Fruit fly (Drosophila melanogaster): Measurements from ENCODE around the gene Tspo.

Gene Tspo

DNA sequence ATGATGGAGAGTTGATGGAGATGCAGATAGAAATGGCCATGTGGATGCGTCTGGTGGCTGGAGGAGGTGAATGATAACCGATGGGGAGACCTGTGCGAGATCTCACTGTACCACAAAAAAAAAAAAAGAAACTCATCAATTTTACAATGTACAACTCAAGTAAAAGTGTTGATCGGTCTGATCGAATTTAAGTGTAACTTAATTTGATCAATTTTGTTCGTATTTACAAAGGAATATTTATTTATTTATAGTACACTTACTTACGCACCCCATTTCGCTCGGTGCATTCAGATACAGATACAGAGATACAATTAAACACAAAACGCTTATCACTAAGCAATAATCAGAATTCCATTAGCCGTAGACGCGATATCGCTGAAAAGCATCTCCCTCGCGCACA is 36.7 kb upstream of the Tspo start (continued):
- no peak for TF ChIP-seq CG17912 (GFP tag; optimal IDR thresholded peaks at IDR 0.05)
- no peak for TF ChIP-seq Fer1 (GFP tag; optimal IDR thresholded peaks at IDR 0.05)
- TF ChIP-seq gro (GFP tag; optimal IDR thresholded peaks at IDR 0.05): no peak
- TF ChIP-seq CG13296 (GFP tag; optimal IDR thresholded peaks at IDR 0.05): no peak
- TF ChIP-seq CG6689 (GFP tag; IDR thresholded peaks at IDR 0.05): peak; percentile 70
- TF ChIP-seq CG8359 (GFP tag; optimal IDR thresholded peaks at IDR 0.05; ENCODE audit: borderline replicate concordance): peak; percentile 45
- TF ChIP-seq onecut (GFP tag; IDR thresholded peaks at IDR 0.05): peak; percentile 22; the same call in 1 of the 2 replicates
- no peak for TF ChIP-seq vnd (GFP tag; IDR thresholded peaks at IDR 0.05; ENCODE audit: partially characterized antibody)
- peak; percentile 54; the same call in 1 of the 2 replicates for TF ChIP-seq CG14441 (GFP tag; IDR thresholded peaks at IDR 0.05)
- peak; percentile 22 for TF ChIP-seq org-1 (GFP tag; optimal IDR thresholded peaks at IDR 0.05)
- no peak for TF ChIP-seq yki (optimal IDR thresholded peaks at IDR 0.05)
- no peak for TF ChIP-seq Side (GFP tag; optimal IDR thresholded peaks at IDR 0.05)
- peak; percentile 65 for TF ChIP-seq Ssrp (tag; optimal IDR thresholded peaks at IDR 0.05)
- TF ChIP-seq CG11456 (GFP tag; IDR thresholded peaks at IDR 0.05): no peak
- no peak for TF ChIP-seq rib (GFP tag; IDR thresholded peaks at IDR 0.05)
- TF ChIP-seq Vsx1 (GFP tag; optimal IDR thresholded peaks at IDR 0.05): peak; percentile 33
- no peak for TF ChIP-seq CG8281 (tag; optimal IDR thresholded peaks at IDR 0.05)
- no peak for TF ChIP-seq br (optimal IDR thresholded peaks at IDR 0.05)
- TF ChIP-seq kni (GFP tag; optimal IDR thresholded peaks at IDR 0.05): no peak
- no peak for TF ChIP-seq CG31365 (tag; optimal IDR thresholded peaks at IDR 0.05)
- TF ChIP-seq CG34422 (GFP tag; IDR thresholded peaks at IDR 0.05): 0 out of 3 replicates have a peak, but pooled peaks have one; percentile 24
- TF ChIP-seq CG6791 (GFP tag; IDR thresholded peaks at IDR 0.05; ENCODE audit: partially characterized antibody): no peak
- no peak for TF ChIP-seq CG13123 (GFP tag; optimal IDR thresholded peaks at IDR 0.05)
- TF ChIP-seq CG3995 (GFP tag; optimal IDR thresholded peaks at IDR 0.05): no peak
- no peak for TF ChIP-seq Atf3 (GFP tag; optimal IDR thresholded peaks at IDR 0.05)
- 0 out of 2 replicates have a peak, but pooled peaks have one; percentile 10 for TF ChIP-seq CG11696 (GFP tag; IDR thresholded peaks at IDR 0.05)
- TF ChIP-seq so (GFP tag; IDR thresholded peaks at IDR 0.05): no peak; the same call in 2 of the 3 replicates
- TF ChIP-seq Hr3 (GFP tag; optimal IDR thresholded peaks at IDR 0.05): peak; percentile 50
- TF ChIP-seq BEAF-32 (GFP tag; optimal IDR thresholded peaks at IDR 0.05): no peak
- no peak for TF ChIP-seq Hey (tag; optimal IDR thresholded peaks at IDR 0.05)
- TF ChIP-seq exex (tag; optimal IDR thresholded peaks at IDR 0.05): no peak
- TF ChIP-seq gcm (GFP tag; optimal IDR thresholded peaks at IDR 0.05): peak; percentile 33
- no peak for TF ChIP-seq luna (GFP tag; optimal IDR thresholded peaks at IDR 0.05)
- TF ChIP-seq CG12299 (tag; optimal IDR thresholded peaks at IDR 0.05): no peak
- TF ChIP-seq fd102C (GFP tag; optimal IDR thresholded peaks at IDR 0.05): peak; percentile 34
- no peak for TF ChIP-seq h (optimal IDR thresholded peaks at IDR 0.05)
- TF ChIP-seq CG7786 (GFP tag; optimal IDR thresholded peaks at IDR 0.05): no peak
- no peak for TF ChIP-seq mam (GFP tag; optimal IDR thresholded peaks at IDR 0.05)
- no peak for TF ChIP-seq CG17568 (GFP tag; optimal IDR thresholded peaks at IDR 0.05)
- TF ChIP-seq Bgb (GFP tag; IDR thresholded peaks at IDR 0.05; ENCODE audit: partially characterized antibody): no peak
- TF ChIP-seq HLHmδ (GFP tag; optimal IDR thresholded peaks at IDR 0.05): no peak
- TF ChIP-seq dati (GFP tag; IDR thresholded peaks at IDR 0.05): peak; percentile 48; the same call in 1 of the 2 replicates
- TF ChIP-seq Gug (GFP tag; IDR thresholded peaks at IDR 0.05): peak; percentile 37; the same call in 1 of the 4 replicates
- peak; percentile 42 for TF ChIP-seq Fer3 (tag; optimal IDR thresholded peaks at IDR 0.05)
- no peak for TF ChIP-seq dm (GFP tag; optimal IDR thresholded peaks at IDR 0.05)
- TF ChIP-seq ems (GFP tag; optimal IDR thresholded peaks at IDR 0.05): peak; percentile 39
- TF ChIP-seq Sry-β (GFP tag; optimal IDR thresholded peaks at IDR 0.05): no peak
- no peak for TF ChIP-seq CG7271 (tag; optimal IDR thresholded peaks at IDR 0.05)
- no peak for TF ChIP-seq CG14860 (GFP tag; IDR thresholded peaks at IDR 0.05; ENCODE audit: partially characterized antibody)
- no peak for TF ChIP-seq CG9876 (GFP tag; optimal IDR thresholded peaks at IDR 0.05)
- 0 out of 2 replicates have a peak, but pooled peaks have one; percentile 9 for TF ChIP-seq sens-2 (GFP tag; IDR thresholded peaks at IDR 0.05)
- no peak for TF ChIP-seq pfk (GFP tag; optimal IDR thresholded peaks at IDR 0.05)
